Worm (Caenorhabditis elegans): ENCODE results near the gene M7.12.

Gene M7.12

ce11 chrIV:11051963-11052362 lies 45.8 kb downstream of the M7.12 start:
- TF ChIP-seq ama-1 (optimal IDR thresholded peaks at IDR 0.05) (no peak), aly-1 (tag; optimal IDR thresholded peaks at IDR 0.05) (no peak), hnd-1 (tag; optimal IDR thresholded peaks at IDR 0.05) (no peak), flt-1 (GFP tag; IDR thresholded peaks at IDR 0.05) (no peak), hmg-4 (GFP tag; optimal IDR thresholded peaks at IDR 0.05) (no peak), tbx-37 (GFP tag; conservative IDR thresholded peaks at IDR 0.05) (no peak), pes-1 (GFP tag; IDR thresholded peaks at IDR 0.05) (no peak), B0310.2 (tag; optimal IDR thresholded peaks at IDR 0.05) (no peak), hmbx-1 (tag; optimal IDR thresholded peaks at IDR 0.05) (no peak), ceh-13 (GFP tag; optimal IDR thresholded peaks at IDR 0.05) (no peak), tra-4 (tag; optimal IDR thresholded peaks at IDR 0.05) (no peak), ceh-36 (tag; optimal IDR thresholded peaks at IDR 0.05) (no peak), F13C5.2 (tag; optimal IDR thresholded peaks at IDR 0.05) (no peak), scrt-1 (GFP tag; IDR thresholded peaks at IDR 0.05) (no peak)

DNA sequence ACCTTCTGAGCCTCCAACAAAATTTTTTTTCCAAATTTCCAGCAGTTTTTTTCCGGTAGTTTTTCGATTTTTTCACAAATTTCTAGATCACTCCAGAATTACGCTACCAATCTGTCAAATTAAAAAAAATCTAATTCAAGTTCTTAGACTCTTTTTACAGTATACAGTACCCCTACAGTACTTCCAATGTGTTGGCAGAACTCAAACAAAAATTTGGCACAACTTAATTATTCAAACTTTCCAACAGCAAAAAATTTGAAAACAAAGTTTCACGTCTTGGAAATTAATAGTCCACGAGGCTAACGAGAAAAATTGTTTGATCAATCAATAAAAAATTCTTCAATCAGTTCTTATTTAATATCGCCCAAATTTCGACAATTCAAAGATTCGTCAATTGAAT lies 48.0 kb downstream of the M7.12 start, which contains the start of gene F36H1.3:
F36H1.3 (plus strand) TSS at position 323 of the 400 bp plus-strand sequence.
- no peak for TF ChIP-seq hmbx-1 (tag; optimal IDR thresholded peaks at IDR 0.05)
- TF ChIP-seq tbx-11 (GFP tag; IDR thresholded peaks at IDR 0.05): no peak
- no peak for TF ChIP-seq tbx-37 (GFP tag; conservative IDR thresholded peaks at IDR 0.05)
- no peak for TF ChIP-seq pes-1 (GFP tag; IDR thresholded peaks at IDR 0.05)
- no peak for TF ChIP-seq ets-7 (tag; optimal IDR thresholded peaks at IDR 0.05)
- no peak for TF ChIP-seq ceh-36 (tag; optimal IDR thresholded peaks at IDR 0.05)
- no peak for TF ChIP-seq scrt-1 (GFP tag; IDR thresholded peaks at IDR 0.05)

- TF ChIP-seq scrt-1 (GFP tag; IDR thresholded peaks at IDR 0.05): no peak
- no peak for TF ChIP-seq ceh-13 (GFP tag; optimal IDR thresholded peaks at IDR 0.05)
- TF ChIP-seq tra-4 (tag; optimal IDR thresholded peaks at IDR 0.05): no peak
- no peak for TF ChIP-seq sea-1 (GFP tag; conservative IDR thresholded peaks at IDR 0.05)
- no peak for TF ChIP-seq tbx-37 (GFP tag; conservative IDR thresholded peaks at IDR 0.05)
These were observed 48.9 kb downstream of the M7.12 start, which contains the start of gene F36H1.11 for ce11 chrIV:11048871-11049270. Gene F36H1.11, plus strand, starts transcription at chrIV:11049171.

All from whole organism, early embryonic.